Fruit fly (Drosophila melanogaster): ENCODE results near the gene CG15011.

CG15011 gene

dm6 chr3L:4239442-4240322, 19.3 kb downstream of the CG15011 start, which contains the start of gene Sqor:
TSS of gene Sqor (plus strand) at chr3L:4240173.
- TF ChIP-seq CG33017 (tag; optimal IDR thresholded peaks at IDR 0.05) (peak; percentile 89), bab1 (GFP tag; optimal IDR thresholded peaks at IDR 0.05) (peak; percentile 90), CG14711 (tag; optimal IDR thresholded peaks at IDR 0.05) (peak; percentile 76), CG5204 (GFP tag; optimal IDR thresholded peaks at IDR 0.05) (peak; percentile 91), ovo (GFP tag; optimal IDR thresholded peaks at IDR 0.05) (peak; percentile 77), Hr96 (GFP tag; optimal IDR thresholded peaks at IDR 0.05) (peak; percentile 92), Clk (GFP tag; optimal IDR thresholded peaks at IDR 0.05) (peak; percentile 84), cnc (optimal IDR thresholded peaks at IDR 0.05) (no peak), CG7101 (tag; optimal IDR thresholded peaks at IDR 0.05) (peak; percentile 91), CG1620 (GFP tag; optimal IDR thresholded peaks at IDR 0.05) (peak; percentile 78), toe (GFP tag; optimal IDR thresholded peaks at IDR 0.05) (peak; percentile 91), Mnt (GFP tag; optimal IDR thresholded peaks at IDR 0.05) (peak; percentile 68), CG11617 (GFP tag; optimal IDR thresholded peaks at IDR 0.05) (peak; percentile 97), cic (GFP tag; optimal IDR thresholded peaks at IDR 0.05) (peak; percentile 71), Crg-1 (GFP tag; optimal IDR thresholded peaks at IDR 0.05) (peak; percentile 79), CG12768 (GFP tag; optimal IDR thresholded peaks at IDR 0.05) (peak; percentile 94), kay (GFP tag; ENCODE audit: borderline replicate concordance) (no peak), pad (GFP tag; optimal IDR thresholded peaks at IDR 0.05) (peak; percentile 82), tj (GFP tag; optimal IDR thresholded peaks at IDR 0.05) (peak; percentile 77), CG7045 (GFP tag; optimal IDR thresholded peaks at IDR 0.05) (peak; percentile 92)

DNA sequence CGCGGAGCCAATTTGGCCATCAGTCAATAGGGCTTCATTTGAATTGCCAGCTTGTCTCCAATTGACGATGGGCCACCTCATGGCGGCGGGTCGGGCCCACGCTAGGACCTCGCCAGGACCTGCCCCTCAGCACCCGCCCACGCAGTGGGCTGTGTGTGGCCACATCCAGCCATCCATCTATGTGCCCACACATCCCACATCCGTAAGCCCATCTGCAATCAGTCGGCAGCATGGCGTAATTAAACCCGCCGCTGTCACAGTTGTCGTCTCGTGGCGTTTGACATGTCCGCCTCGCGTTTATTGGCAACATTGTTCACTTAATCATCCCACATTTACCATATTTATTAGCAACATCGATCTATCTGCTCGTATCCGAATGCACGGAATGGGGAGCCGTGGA, 20.8 kb downstream of the CG15011 start:
- TF ChIP-seq cic (GFP tag; optimal IDR thresholded peaks at IDR 0.05) (no peak), Hr96 (GFP tag; optimal IDR thresholded peaks at IDR 0.05) (no peak), CG12768 (GFP tag; optimal IDR thresholded peaks at IDR 0.05) (no peak), Crg-1 (GFP tag; optimal IDR thresholded peaks at IDR 0.05) (no peak), ovo (GFP tag; optimal IDR thresholded peaks at IDR 0.05) (no peak), tj (GFP tag; optimal IDR thresholded peaks at IDR 0.05) (no peak), CG33017 (tag; optimal IDR thresholded peaks at IDR 0.05) (no peak), cnc (optimal IDR thresholded peaks at IDR 0.05) (no peak), CG7101 (tag; optimal IDR thresholded peaks at IDR 0.05) (no peak), bab1 (GFP tag; optimal IDR thresholded peaks at IDR 0.05) (no peak), Mnt (GFP tag; optimal IDR thresholded peaks at IDR 0.05) (no peak), pad (GFP tag; optimal IDR thresholded peaks at IDR 0.05) (no peak), CG5204 (GFP tag; optimal IDR thresholded peaks at IDR 0.05) (no peak)

DNA sequence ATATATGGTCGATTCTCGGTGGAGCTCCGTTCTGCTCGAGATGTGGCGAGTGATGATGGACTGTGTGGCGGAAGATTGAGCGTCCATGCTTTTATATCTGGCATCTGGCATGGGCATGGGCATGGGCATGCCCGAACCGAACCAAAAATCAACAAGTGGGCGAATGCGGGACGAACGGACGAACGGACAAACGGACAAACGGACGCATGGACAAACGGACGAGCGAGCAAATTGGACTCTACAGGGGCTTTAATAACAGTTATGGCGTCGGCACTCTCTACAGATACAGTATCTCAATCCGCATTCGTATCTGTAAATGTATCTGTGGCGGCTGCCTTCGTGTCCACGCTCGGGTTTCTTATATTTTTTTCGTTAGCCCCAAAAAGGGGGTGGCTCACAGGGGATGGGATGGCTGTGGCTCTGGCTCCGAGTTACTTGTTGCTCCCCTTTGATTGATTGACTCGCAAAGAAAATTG, 22.8 kb downstream of the CG15011 start, which contains the start of gene ImpL2:
Gene ImpL2, minus strand, starts transcription at position 51 of the 476 bp plus-strand sequence.
- TF ChIP-seq Mnt (GFP tag; optimal IDR thresholded peaks at IDR 0.05) = no peak
- TF ChIP-seq toe (GFP tag; optimal IDR thresholded peaks at IDR 0.05) = no peak
- no peak for TF ChIP-seq CG1620 (GFP tag; optimal IDR thresholded peaks at IDR 0.05)
- TF ChIP-seq Clk (GFP tag; optimal IDR thresholded peaks at IDR 0.05) = no peak
- no peak for TF ChIP-seq bab1 (GFP tag; optimal IDR thresholded peaks at IDR 0.05)
- TF ChIP-seq Crg-1 (GFP tag; optimal IDR thresholded peaks at IDR 0.05) = no peak
- TF ChIP-seq cnc (optimal IDR thresholded peaks at IDR 0.05) = no peak

- TF ChIP-seq cic (GFP tag; optimal IDR thresholded peaks at IDR 0.05) (peak; percentile 91), kay (GFP tag; ENCODE audit: borderline replicate concordance) (peak; percentile 37), ovo (GFP tag; optimal IDR thresholded peaks at IDR 0.05) (no peak), CG12768 (GFP tag; optimal IDR thresholded peaks at IDR 0.05) (peak; percentile 9), tj (GFP tag; optimal IDR thresholded peaks at IDR 0.05) (peak; percentile 90), Crg-1 (GFP tag; optimal IDR thresholded peaks at IDR 0.05) (no peak)
Observed at dm6 chr3L:4233603-4234277, 25.2 kb downstream of the CG15011 start.

DNA sequence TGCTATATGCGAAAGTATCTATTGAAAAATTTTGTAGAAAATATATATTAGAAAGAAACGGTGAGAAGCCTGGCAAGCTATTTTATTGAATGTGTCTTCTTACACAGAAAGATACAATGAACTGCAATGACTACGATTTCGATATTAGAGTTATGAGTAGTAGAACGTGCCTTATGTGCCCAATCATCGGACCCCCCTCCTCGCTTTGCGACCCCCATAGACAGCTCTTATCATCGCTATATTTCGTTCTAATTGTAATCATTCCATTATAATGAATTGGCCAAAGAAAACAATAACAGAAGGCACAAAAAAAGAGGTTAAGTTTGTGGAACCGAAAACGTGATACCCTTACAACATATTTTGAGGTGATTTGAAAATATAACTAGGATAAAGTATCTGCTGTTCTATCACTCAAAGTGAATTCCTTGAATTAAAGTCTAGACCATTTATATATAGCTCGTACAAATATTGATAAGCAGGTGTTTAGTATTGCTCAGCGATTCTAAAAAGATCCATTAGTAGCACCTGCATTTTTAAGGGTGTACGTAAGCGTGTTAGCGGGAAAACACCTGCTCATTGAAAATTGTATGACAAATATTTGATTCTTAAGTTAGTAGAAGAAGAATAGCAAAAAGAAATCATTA, 26.1 kb downstream of the CG15011 start:
- no peak for TF ChIP-seq CG33017 (tag; optimal IDR thresholded peaks at IDR 0.05)
- peak; percentile 50 for TF ChIP-seq kay (GFP tag; ENCODE audit: borderline replicate concordance)

- TF ChIP-seq ovo (GFP tag; optimal IDR thresholded peaks at IDR 0.05) = no peak
- TF ChIP-seq tj (GFP tag; optimal IDR thresholded peaks at IDR 0.05) = peak; percentile 89
Observed at dm6 chr3L:4232227-4232626, 26.7 kb downstream of the CG15011 start.
